Fruit fly (Drosophila melanogaster) whole organism, prepupa: Measurements from ENCODE around the gene Jon25Bii.
A peak's percentile ranks its signal among the peaks of the same experiment; 100 is the strongest.

Experiments
- Blimp-1 ChIP-seq: fragments of 200-800 bp; sonication (Bioruptor generic); optimal IDR thresholded peaks from 3 replicates; lab custom pipeline; 2017; ENCODE audit warnings: missing biosample characterization, missing genetic modification characterization, mild to moderate bottlenecking, moderate library complexity, missing genetic modification reagents
- CG10631 ChIP-seq: fragments of 200-800 bp; sonication (Bioruptor generic); optimal IDR thresholded peaks from 2 replicates; lab custom pipeline; 2016; ENCODE audit warnings: missing biosample characterization, missing genetic modification characterization
- CG11294 ChIP-seq: fragments of 200-800 bp; sonication (Bioruptor generic); IDR thresholded peaks from 2 replicates; pipeline ENCODE4 v1.3.6; 2022; ENCODE audit warnings: missing biosample characterization, missing genetic modification characterization
- CG11762 ChIP-seq: fragments of 200-800 bp; sonication (Bioruptor generic); optimal IDR thresholded peaks from 3 replicates; lab custom pipeline; 2016; ENCODE audit warnings: missing biosample characterization, missing genetic modification characterization; ENCODE audit not compliant: insufficient read depth
- CG11902 ChIP-seq: fragments of 200-800 bp; sonication (Bioruptor generic); optimal IDR thresholded peaks from 3 replicates; lab custom pipeline; 2016; ENCODE audit warnings: missing biosample characterization, missing genetic modification characterization
- CG15336 ChIP-seq: fragments of 200-800 bp; sonication (Bioruptor generic); IDR thresholded peaks from 2 replicates; pipeline ENCODE4 v1.3.6; 2022; ENCODE audit warnings: missing biosample characterization, missing genetic modification characterization
- CG1621 ChIP-seq: fragments of 200-800 bp; sonication (Bioruptor generic); optimal IDR thresholded peaks from 3 replicates; lab custom pipeline; 2018; ENCODE audit warnings: missing biosample characterization, mild to moderate bottlenecking, missing genetic modification characterization
- CG16779 ChIP-seq: fragments of 200-800 bp; sonication (Bioruptor generic); optimal IDR thresholded peaks from 3 replicates; lab custom pipeline; 2017; ENCODE audit warnings: missing biosample characterization, mild to moderate bottlenecking, missing genetic modification characterization
- CG3032 ChIP-seq: fragments of 200-800 bp; optimal IDR thresholded peaks from 2 replicates; lab custom pipeline; 2019; ENCODE audit warnings: missing biosample characterization, mild to moderate bottlenecking, missing genetic modification characterization, moderate library complexity
- CG31627 ChIP-seq: fragments of 200-800 bp; sonication (Bioruptor generic); optimal IDR thresholded peaks from 3 replicates; lab custom pipeline; 2016; ENCODE audit warnings: missing biosample characterization, missing genetic modification characterization
- CG32006 ChIP-seq: fragments of 200-800 bp; sonication (Bioruptor generic); optimal IDR thresholded peaks from 3 replicates; lab custom pipeline; 2017; ENCODE audit warnings: missing biosample characterization, mild to moderate bottlenecking, missing genetic modification characterization
- CG34406 ChIP-seq: fragments of 200-800 bp; sonication (Bioruptor generic); optimal IDR thresholded peaks from 3 replicates; lab custom pipeline; 2016; ENCODE audit warnings: missing biosample characterization, missing genetic modification characterization
- CG4318 ChIP-seq: fragments of 200-800 bp; sonication (Bioruptor generic); optimal IDR thresholded peaks from 3 replicates; lab custom pipeline; 2017; ENCODE audit warnings: missing biosample characterization, mild to moderate bottlenecking, missing genetic modification characterization
- CG6163 ChIP-seq: fragments of 200-800 bp; sonication (Bioruptor generic); IDR thresholded peaks from 3 replicates; pipeline ENCODE4 v1.3.6; 2022; ENCODE audit warnings: missing biosample characterization, missing genetic modification characterization
- CG8119 ChIP-seq: fragments of 200-800 bp; sonication (Bioruptor generic); IDR thresholded peaks from 3 replicates; pipeline ENCODE4 v1.3.6; 2022; ENCODE audit warnings: missing biosample characterization, missing genetic modification characterization
- CG8319 ChIP-seq: fragments of 200-800 bp; sonication (Bioruptor generic); optimal IDR thresholded peaks from 3 replicates; lab custom pipeline; 2016; ENCODE audit warnings: missing biosample characterization, missing genetic modification characterization
- CG8632 ChIP-seq: fragments of 200-800 bp; sonication (Bioruptor generic); optimal IDR thresholded peaks from 3 replicates; lab custom pipeline; 2016; ENCODE audit warnings: missing biosample characterization, missing genetic modification characterization
- CG9139 ChIP-seq: fragments of 200-800 bp; sonication (Bioruptor generic); optimal IDR thresholded peaks from 3 replicates; lab custom pipeline; 2017; ENCODE audit warnings: missing biosample characterization, mild to moderate bottlenecking, missing genetic modification characterization
- Eip78C ChIP-seq: fragments of 200-800 bp; sonication (Bioruptor generic); peaks from one replicate; lab custom pipeline; 2016; ENCODE audit warnings: missing biosample characterization, missing genetic modification characterization
- Ets21C ChIP-seq: fragments of 200-800 bp; sonication (Bioruptor generic); optimal IDR thresholded peaks from 3 replicates; lab custom pipeline; 2016; ENCODE audit warnings: missing biosample characterization, missing genetic modification characterization
- Ets96B ChIP-seq: fragments of 200-800 bp; optimal IDR thresholded peaks from 2 replicates; lab custom pipeline; 2019; ENCODE audit warnings: missing biosample characterization, mild to moderate bottlenecking, missing genetic modification characterization, moderate library complexity
- Gug ChIP-seq: fragments of 200-800 bp; sonication (Bioruptor generic); IDR thresholded peaks from 2 replicates; pipeline ENCODE4 v1.3.6; 2022; ENCODE audit warnings: missing biosample characterization, missing genetic modification characterization
- Lpt ChIP-seq: fragments of 200-800 bp; sonication (Bioruptor generic); optimal IDR thresholded peaks from 3 replicates; lab custom pipeline; 2016; ENCODE audit warnings: missing biosample characterization, missing genetic modification characterization
- Met ChIP-seq: fragments of 200-800 bp; sonication (Bioruptor generic); optimal IDR thresholded peaks from 3 replicates; lab custom pipeline; 2016; ENCODE audit warnings: missing biosample characterization, missing genetic modification characterization
- Sox102F ChIP-seq: fragments of 200-800 bp; sonication (Bioruptor generic); optimal IDR thresholded peaks from 2 replicates; lab custom pipeline; 2016; ENCODE audit warnings: missing biosample characterization, mild to moderate bottlenecking, missing genetic modification characterization
- Sox14 ChIP-seq: fragments of 200-800 bp; sonication (Bioruptor generic); optimal IDR thresholded peaks from 3 replicates; lab custom pipeline; 2016; ENCODE audit warnings: missing biosample characterization, missing genetic modification characterization
- Sox15 ChIP-seq: fragments of 200-800 bp; sonication (Bioruptor generic); optimal IDR thresholded peaks from 3 replicates; lab custom pipeline; 2016; ENCODE audit warnings: missing biosample characterization, missing genetic modification characterization
- acj6 ChIP-seq: fragments of 200-800 bp; sonication (Bioruptor generic); optimal IDR thresholded peaks from 3 replicates; lab custom pipeline; 2016; ENCODE audit warnings: missing biosample characterization, missing genetic modification characterization
- cyc ChIP-seq: fragments of 200-800 bp; sonication (Bioruptor generic); optimal IDR thresholded peaks from 3 replicates; lab custom pipeline; 2016; ENCODE audit warnings: missing biosample characterization, missing genetic modification characterization
- dac ChIP-seq: fragments of 200-800 bp; sonication (Bioruptor generic); optimal IDR thresholded peaks from 2 replicates; lab custom pipeline; 2017; ENCODE audit warnings: missing biosample characterization, mild to moderate bottlenecking, missing genetic modification characterization
- fkh ChIP-seq: fragments of 200-800 bp; sonication (Bioruptor generic); optimal IDR thresholded peaks from 3 replicates; lab custom pipeline; 2017; ENCODE audit warnings: missing biosample characterization, mild to moderate bottlenecking, missing genetic modification characterization, moderate library complexity
- lz ChIP-seq: fragments of 200-800 bp; sonication (Bioruptor generic); optimal IDR thresholded peaks from 3 replicates; lab custom pipeline; 2016; ENCODE audit warnings: missing biosample characterization, missing genetic modification characterization
- net ChIP-seq: fragments of 200-800 bp; sonication (Bioruptor generic); optimal IDR thresholded peaks from 3 replicates; lab custom pipeline; 2016; ENCODE audit warnings: missing biosample characterization, missing genetic modification characterization
- pdm3 ChIP-seq: fragments of 200-800 bp; sonication (Bioruptor generic); optimal IDR thresholded peaks from 3 replicates; lab custom pipeline; 2016; ENCODE audit warnings: missing biosample characterization, missing genetic modification characterization
- salr ChIP-seq, 2 experiments: fragments of 200-800 bp; sonication (Bioruptor generic); optimal IDR thresholded peaks; 3 replicates each; lab custom pipeline; 2016 to 2018; ENCODE audit warnings: missing biosample characterization in 2 of 2, missing genetic modification characterization in 2 of 2, mild to moderate bottlenecking in 1 of 2
- spab ChIP-seq: fragments of 200-800 bp; sonication (Bioruptor generic); optimal IDR thresholded peaks from 2 replicates; lab custom pipeline; 2017; ENCODE audit warnings: missing biosample characterization, mild to moderate bottlenecking, missing genetic modification characterization, missing genetic modification reagents
- svp ChIP-seq: fragments of 200-800 bp; sonication (Bioruptor generic); peaks from one replicate; lab custom pipeline; 2016; ENCODE audit warnings: missing biosample characterization, missing genetic modification characterization
- topi ChIP-seq: fragments of 200-800 bp; sonication (Bioruptor generic); optimal IDR thresholded peaks from 3 replicates; lab custom pipeline; 2016; ENCODE audit warnings: missing biosample characterization, missing genetic modification characterization

The Jon25Bii gene

dm6 chr2L:4997401-4998259 lies 44.7 kb upstream of the Jon25Bii start (continued):
- TF ChIP-seq net (peak; percentile 99), Sox102F (GFP tag; lab: Kevin White, UChicago) (peak; percentile 99), CG8319 (GFP tag; lab: Kevin White, UChicago) (peak; percentile 98), Sox15 (GFP tag; lab: Kevin White, UChicago) (peak; percentile 99), Ets21C (peak; percentile 99), CG8119 (peak; percentile 99), CG8632 (GFP tag; lab: Kevin White, UChicago) (peak; percentile 99), lz (GFP tag; lab: Kevin White, UChicago) (peak; percentile 99), CG16779 (tag; lab: Kevin White, UChicago) (peak; percentile 99), Eip78C (GFP tag; lab: Kevin White, UChicago) (peak; percentile 100), acj6 (GFP tag; lab: Kevin White, UChicago) (peak; percentile 99), Ets96B (tag; lab: Kevin White, UChicago) (peak; percentile 99), Sox14 (GFP tag; lab: Kevin White, UChicago) (peak; percentile 99), CG15336 (GFP tag; lab: Robert Waterston, UW) (peak; percentile 99), svp (peak; percentile 100), spab (GFP tag; lab: Kevin White, UChicago) (peak; percentile 99), fkh (GFP tag; lab: Kevin White, UChicago) (peak; percentile 90), CG10631 (GFP tag; lab: Kevin White, UChicago) (peak; percentile 99), CG4318 (GFP tag; lab: Kevin White, UChicago) (peak; percentile 99), Lpt (GFP tag; lab: Kevin White, UChicago) (peak; percentile 100), Gug (GFP tag; lab: Robert Waterston, UW) (peak; percentile 99), Met (GFP tag; lab: Kevin White, UChicago) (peak; percentile 99), Blimp-1 (peak; percentile 97), cyc (GFP tag; lab: Kevin White, UChicago) (peak; percentile 99), CG31627 (GFP tag; lab: Kevin White, UChicago) (peak; percentile 99), CG3032 (tag; lab: Kevin White, UChicago) (peak; percentile 99), CG9139 (GFP tag; lab: Kevin White, UChicago) (peak; percentile 96), CG1621 (tag; lab: Kevin White, UChicago) (peak; percentile 99), CG6163 (GFP tag; lab: Robert Waterston, UW) (peak; percentile 100), salr (GFP tag; optimal IDR thresholded peaks at IDR 0.05; lab: Kevin White, UChicago) (peak; percentile 98 to 99), CG34406 (GFP tag; lab: Kevin White, UChicago) (peak; percentile 98), CG11294 (peak; percentile 99; the same call in 1 of the 2 replicates), CG11762 (GFP tag; lab: Kevin White, UChicago) (peak; percentile 99), topi (GFP tag; lab: Kevin White, UChicago) (peak; percentile 99), dac (GFP tag; lab: Kevin White, UChicago) (peak; percentile 99), pdm3 (GFP tag; lab: Kevin White, UChicago) (peak; percentile 99), CG11902 (GFP tag; lab: Kevin White, UChicago) (peak; percentile 99)

- TF ChIP-seq spab (GFP tag; lab: Kevin White, UChicago) (no peak), CG9139 (GFP tag; lab: Kevin White, UChicago) (no peak), CG16779 (tag; lab: Kevin White, UChicago) (no peak), CG10631 (GFP tag; lab: Kevin White, UChicago) (no peak), net (no peak), Eip78C (GFP tag; lab: Kevin White, UChicago) (peak; percentile 58), Blimp-1 (peak; percentile 94), topi (GFP tag; lab: Kevin White, UChicago) (no peak), CG32006 (GFP tag; lab: Kevin White, UChicago) (no peak), CG31627 (GFP tag; lab: Kevin White, UChicago) (no peak)
Measured at dm6 chr2L:4996283-4996922, 43.5 kb upstream of the Jon25Bii start.
